Worm (Caenorhabditis elegans) whole organism, L4/young adult: ENCODE results near the gene frm-3.

ENCODE experiments used
- W03F9.2 ChIP-seq: fragments of 150-350 bp; optimal IDR thresholded peaks from 2 replicates; lab custom pipeline; 2014; ENCODE audit warnings: missing biosample characterization, missing genetic modification characterization
- dao-5 ChIP-seq: sonication (generic microtip); optimal IDR thresholded peaks from 2 replicates; lab custom pipeline; 2016; ENCODE audit warnings: missing genotype, missing genetic modification characterization, moderate library complexity, missing compliant biosample characterization
- him-1 ChIP-seq: sonication (generic microtip); optimal IDR thresholded peaks from 2 replicates; lab custom pipeline; 2016; ENCODE audit warnings: missing genotype, missing genetic modification reagents, missing genetic modification characterization, missing compliant biosample characterization

DNA sequence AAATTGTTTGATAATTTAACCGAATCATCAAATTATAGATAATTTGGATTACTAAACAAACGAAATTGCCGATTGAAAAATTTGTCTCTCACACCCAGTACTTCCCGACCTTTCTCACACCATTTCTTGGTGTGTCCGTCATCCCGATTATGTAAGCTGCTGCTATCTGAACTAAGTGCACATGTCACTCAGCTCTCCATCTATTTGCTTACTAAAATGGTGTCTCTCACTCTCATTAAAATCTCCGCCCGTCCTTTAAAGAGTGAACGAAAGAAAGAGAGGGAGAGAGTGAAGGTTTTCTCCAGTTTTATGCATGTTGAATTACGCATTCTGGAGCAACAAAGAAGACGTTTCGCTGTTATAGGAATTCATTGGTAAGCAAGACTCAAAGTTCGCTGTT is 17.8 kb upstream of the frm-3 start:
- no peak for TF ChIP-seq him-1 (tag; lab: Kevin White, UChicago)
- TF ChIP-seq W03F9.2 (tag; lab: Kevin White, UChicago): no peak
- no peak for TF ChIP-seq dao-5 (tag; lab: Kevin White, UChicago)
